Worm (Caenorhabditis elegans) whole organism, mixed stage, embryonic: ENCODE data around the gene srd-12.

Experiments used
- M03D4.4 ChIP-seq: sonication (generic microtip); optimal IDR thresholded peaks from 2 replicates; lab custom pipeline; 2017; ENCODE audit warnings: mild to moderate bottlenecking, missing genetic modification characterization, missing compliant biosample characterization
- bed-3 ChIP-seq: fragments of 200-800 bp; sonication (Bioruptor generic); optimal IDR thresholded peaks from 3 replicates; lab custom pipeline; 2018; ENCODE audit warnings: mild to moderate bottlenecking, missing genetic modification characterization, moderate library complexity, missing compliant biosample characterization
- blmp-1 ChIP-seq: fragments of 150-350 bp; optimal IDR thresholded peaks from 2 replicates; lab custom pipeline; 2014; ENCODE audit warnings: missing biosample characterization, missing genetic modification characterization
- ceh-39 ChIP-seq: fragments of 150-350 bp; optimal IDR thresholded peaks from 2 replicates; lab custom pipeline; 2014; ENCODE audit warnings: missing biosample characterization, missing genetic modification characterization
- ceh-43 ChIP-seq: fragments of 200-800 bp; sonication (Bioruptor generic); optimal IDR thresholded peaks from 2 replicates; lab custom pipeline; 2018; ENCODE audit warnings: mild to moderate bottlenecking, missing genetic modification characterization, moderate library complexity, missing compliant biosample characterization
- ceh-83 ChIP-seq: fragments of 200-800 bp; sonication (Bioruptor generic); optimal IDR thresholded peaks from 2 replicates; lab custom pipeline; 2018; ENCODE audit warnings: mild to moderate bottlenecking, missing genetic modification characterization, missing compliant biosample characterization
- ces-1 ChIP-seq: fragments of 150-350 bp; optimal IDR thresholded peaks from 2 replicates; lab custom pipeline; 2014; ENCODE audit warnings: missing biosample characterization, missing genetic modification reagents, missing genetic modification characterization
- cnd-1 ChIP-seq: fragments of 200-800 bp; sonication (Bioruptor generic); optimal IDR thresholded peaks from 2 replicates; lab custom pipeline; 2018; ENCODE audit warnings: mild to moderate bottlenecking, missing genetic modification characterization, missing compliant biosample characterization
- drap-1 ChIP-seq: fragments of 200-800 bp; sonication (Bioruptor generic); optimal IDR thresholded peaks from 3 replicates; lab custom pipeline; 2018; ENCODE audit warnings: mild to moderate bottlenecking, missing genetic modification characterization, missing compliant biosample characterization
- ham-2 ChIP-seq: fragments of 200-800 bp; sonication (Bioruptor generic); optimal IDR thresholded peaks from 2 replicates; lab custom pipeline; 2018; ENCODE audit warnings: mild to moderate bottlenecking, missing genetic modification characterization, missing compliant biosample characterization
- hlh-1 ChIP-seq: fragments of 150-350 bp; optimal IDR thresholded peaks from 2 replicates; lab custom pipeline; 2014; ENCODE audit warnings: missing biosample characterization, missing genetic modification reagents, missing genetic modification characterization
- lin-13 ChIP-seq: fragments of 150-350 bp; optimal IDR thresholded peaks from 2 replicates; lab custom pipeline; 2014; ENCODE audit warnings: missing biosample characterization, missing genetic modification characterization
- lin-32 ChIP-seq: fragments of 200-800 bp; sonication (Bioruptor generic); optimal IDR thresholded peaks from 2 replicates; lab custom pipeline; 2018; ENCODE audit warnings: mild to moderate bottlenecking, missing genetic modification characterization, missing compliant biosample characterization
- lsy-2 ChIP-seq: fragments of 150-350 bp; optimal IDR thresholded peaks from 2 replicates; lab custom pipeline; 2014; ENCODE audit warnings: missing biosample characterization, missing genetic modification characterization
- mab-5 ChIP-seq: fragments of 150-350 bp; optimal IDR thresholded peaks from 2 replicates; lab custom pipeline; 2014; ENCODE audit warnings: missing biosample characterization, missing genetic modification characterization
- mep-1 ChIP-seq: fragments of 150-350 bp; optimal IDR thresholded peaks from 2 replicates; lab custom pipeline; 2017; ENCODE audit warnings: missing biosample characterization, missing genetic modification reagents, missing genetic modification characterization, inconsistent platforms
- mls-2 ChIP-seq: sonication (generic microtip); optimal IDR thresholded peaks from 2 replicates; lab custom pipeline; 2016; ENCODE audit warnings: mild to moderate bottlenecking, missing genetic modification characterization, moderate library complexity, missing compliant biosample characterization
- nhr-12 ChIP-seq: fragments of 150-350 bp; optimal IDR thresholded peaks from 2 replicates; lab custom pipeline; 2014; ENCODE audit warnings: missing biosample characterization, missing genetic modification characterization
- nhr-2 ChIP-seq: fragments of 150-350 bp; optimal IDR thresholded peaks from 2 replicates; lab custom pipeline; 2014; ENCODE audit warnings: missing biosample characterization, missing genetic modification characterization
- nhr-237 ChIP-seq: fragments of 150-350 bp; optimal IDR thresholded peaks from 2 replicates; lab custom pipeline; 2014; ENCODE audit warnings: missing biosample characterization, missing genetic modification characterization
- nhr-28 ChIP-seq: fragments of 150-350 bp; optimal IDR thresholded peaks from 2 replicates; lab custom pipeline; 2014; ENCODE audit warnings: missing biosample characterization, missing genetic modification characterization
- nhr-76 ChIP-seq: sonication (generic microtip); optimal IDR thresholded peaks from 2 replicates; lab custom pipeline; 2017; ENCODE audit warnings: missing biosample characterization, missing genetic modification characterization
- pha-4 ChIP-seq: fragments of 150-350 bp; optimal IDR thresholded peaks from 2 replicates; lab custom pipeline; 2018; ENCODE audit warnings: missing biosample characterization, missing genetic modification reagents, missing genetic modification characterization
- sem-2 ChIP-seq: fragments of 200-800 bp; sonication (Bioruptor generic); optimal IDR thresholded peaks from 2 replicates; lab custom pipeline; 2018; ENCODE audit warnings: mild to moderate bottlenecking, missing genetic modification characterization, missing compliant biosample characterization
- sptf-1 ChIP-seq: sonication (generic microtip); optimal IDR thresholded peaks from 2 replicates; lab custom pipeline; 2017; ENCODE audit warnings: mild to moderate bottlenecking, missing genetic modification characterization, moderate library complexity, missing compliant biosample characterization
- tbx-8 ChIP-seq: fragments of 200-800 bp; sonication (Bioruptor generic); optimal IDR thresholded peaks from 2 replicates; lab custom pipeline; 2018; ENCODE audit warnings: mild to moderate bottlenecking, missing genetic modification characterization, moderate library complexity, missing compliant biosample characterization
- unc-120 ChIP-seq: sonication (generic microtip); optimal IDR thresholded peaks from 2 replicates; lab custom pipeline; 2017; ENCODE audit warnings: missing genetic modification characterization, missing compliant biosample characterization; ENCODE audit not compliant: poor library complexity, severe bottlenecking
- unc-39 ChIP-seq: fragments of 150-350 bp; optimal IDR thresholded peaks from 2 replicates; lab custom pipeline; 2014; ENCODE audit warnings: missing biosample characterization, missing genetic modification characterization
- zip-8 ChIP-seq: fragments of 150-350 bp; optimal IDR thresholded peaks from 2 replicates; lab custom pipeline; 2014; ENCODE audit warnings: missing biosample characterization, missing genetic modification characterization
- ztf-11 ChIP-seq: fragments of 150-350 bp; optimal IDR thresholded peaks from 2 replicates; lab custom pipeline; 2014; ENCODE audit warnings: missing biosample characterization, missing genetic modification characterization

Gene srd-12

DNA sequence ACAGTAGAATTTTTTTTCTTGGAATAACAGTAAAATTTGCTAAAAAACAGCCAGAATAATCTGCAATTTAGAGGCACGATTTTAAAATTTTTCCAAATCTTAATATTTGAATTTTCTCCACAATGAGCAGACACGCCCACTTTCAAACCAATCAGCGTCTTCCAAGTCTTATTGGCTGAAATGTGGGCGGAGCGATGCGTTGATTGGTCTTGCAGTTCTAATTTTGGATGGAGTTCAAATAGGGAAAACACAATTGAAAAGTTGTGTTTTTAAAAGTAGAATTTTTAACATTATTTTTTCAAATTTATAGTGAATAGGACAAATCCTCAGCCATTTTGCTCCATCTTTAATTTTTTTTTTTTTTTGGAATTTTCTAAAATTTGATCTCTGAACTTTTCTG, 47.3 kb downstream of the srd-12 start:
- TF ChIP-seq zip-8 (tag; lab: Kevin White, UChicago), result no peak
- TF ChIP-seq nhr-76 (tag; lab: Kevin White, UChicago), result no peak
- TF ChIP-seq mls-2 (tag; lab: Kevin White, UChicago), result no peak
- no peak for TF ChIP-seq ceh-43 (GFP tag; lab: Kevin White, UChicago)
- TF ChIP-seq hlh-1 (tag; lab: Kevin White, UChicago), result no peak
- TF ChIP-seq nhr-28 (tag; lab: Kevin White, UChicago), result no peak
- TF ChIP-seq ces-1 (GFP tag; lab: Kevin White, UChicago), result no peak
- no peak for TF ChIP-seq nhr-12 (tag; lab: Kevin White, UChicago)
- no peak for TF ChIP-seq nhr-237
- TF ChIP-seq unc-120 (tag; lab: Kevin White, UChicago), result no peak
- TF ChIP-seq sptf-1, result no peak
- no peak for TF ChIP-seq mab-5
- TF ChIP-seq nhr-2 (tag; lab: Kevin White, UChicago), result no peak
- TF ChIP-seq lin-32 (GFP tag; lab: Kevin White, UChicago), result no peak
- TF ChIP-seq pha-4 (tag; lab: Kevin White, UChicago), result no peak
- no peak for TF ChIP-seq lsy-2 (tag; lab: Kevin White, UChicago)
- TF ChIP-seq M03D4.4 (tag; lab: Kevin White, UChicago), result no peak
- no peak for TF ChIP-seq ceh-83 (GFP tag; lab: Kevin White, UChicago)
- no peak for TF ChIP-seq ham-2 (GFP tag; lab: Kevin White, UChicago)
- no peak for TF ChIP-seq mep-1 (tag; lab: Kevin White, UChicago)

DNA sequence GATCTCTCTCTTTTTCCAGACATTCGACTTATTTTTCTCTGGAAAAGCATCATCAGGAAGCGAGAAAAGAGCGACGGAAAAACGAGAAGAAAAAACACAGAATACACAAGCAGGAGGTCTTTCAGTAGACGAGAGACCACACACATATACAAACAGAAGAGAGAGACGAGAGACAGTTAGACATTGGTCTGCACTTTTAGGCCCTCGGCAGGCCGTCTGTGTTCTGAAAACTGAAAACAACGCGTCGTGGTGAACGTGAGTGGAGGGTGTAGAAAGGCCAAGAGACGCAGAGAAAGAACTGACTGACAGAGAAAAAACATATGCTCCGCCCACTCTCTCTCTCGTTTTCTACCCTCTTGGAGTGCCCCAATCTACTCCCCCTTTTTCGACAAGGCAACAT, 47.8 kb downstream of the srd-12 start:
- no peak for TF ChIP-seq sem-2 (GFP tag; lab: Kevin White, UChicago)
- no peak for TF ChIP-seq nhr-237
- no peak for TF ChIP-seq blmp-1
- no peak for TF ChIP-seq hlh-1 (tag; lab: Kevin White, UChicago)
- TF ChIP-seq bed-3 (GFP tag; lab: Kevin White, UChicago), result no peak
- TF ChIP-seq sptf-1, result no peak
- TF ChIP-seq lin-13 (tag; lab: Kevin White, UChicago), result no peak
- no peak for TF ChIP-seq nhr-28 (tag; lab: Kevin White, UChicago)
- TF ChIP-seq nhr-76 (tag; lab: Kevin White, UChicago), result no peak
- TF ChIP-seq ces-1 (GFP tag; lab: Kevin White, UChicago), result no peak
- TF ChIP-seq mls-2 (tag; lab: Kevin White, UChicago), result no peak
- no peak for TF ChIP-seq unc-39 (tag; lab: Kevin White, UChicago)
- TF ChIP-seq ztf-11 (tag; lab: Kevin White, UChicago), result no peak

DNA sequence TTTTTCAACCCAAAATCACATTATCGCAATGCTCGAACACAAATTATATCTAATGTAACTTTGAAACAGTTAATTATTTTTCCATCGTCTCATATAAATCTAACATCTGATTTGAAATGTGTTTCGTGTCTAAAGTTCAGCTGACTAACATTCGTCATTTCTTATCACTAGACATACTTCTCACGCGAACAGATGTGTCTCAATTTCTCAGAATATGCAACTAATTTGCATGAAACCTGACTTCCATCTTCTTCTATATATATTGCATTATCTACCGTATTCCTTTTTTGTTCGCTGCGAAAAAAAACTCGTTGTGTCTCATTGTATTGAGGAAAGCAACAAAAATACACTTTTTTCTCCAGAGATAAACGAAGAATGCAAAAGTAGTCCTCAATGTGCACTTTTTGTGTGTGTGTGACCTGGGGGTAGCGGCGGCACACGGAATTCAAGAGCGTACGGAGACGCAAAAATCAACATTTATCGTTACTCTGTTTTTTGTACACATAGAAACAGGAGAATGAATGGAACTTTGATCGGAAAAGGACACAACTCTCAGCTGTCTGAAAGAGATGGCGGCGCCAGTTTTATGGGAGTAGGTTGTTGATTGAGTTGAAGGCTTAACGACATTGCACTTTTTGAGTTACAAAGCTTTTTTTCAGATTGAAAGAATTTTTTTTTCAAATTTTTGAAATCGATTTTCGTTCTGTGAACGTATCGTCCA, 49.3 kb downstream of the srd-12 start:
- TF ChIP-seq tbx-8 (GFP tag; lab: Kevin White, UChicago) (no peak), drap-1 (GFP tag; lab: Kevin White, UChicago) (no peak), cnd-1 (tag; lab: Kevin White, UChicago) (no peak), ceh-39 (tag; lab: Kevin White, UChicago) (no peak), lsy-2 (tag; lab: Kevin White, UChicago) (no peak), mls-2 (tag; lab: Kevin White, UChicago) (no peak), sptf-1 (no peak), unc-120 (tag; lab: Kevin White, UChicago) (no peak), lin-13 (tag; lab: Kevin White, UChicago) (no peak)
